Fruit fly (Drosophila melanogaster) S2 (cell line): ENCODE results near the gene Polr2B.

ENCODE experiments used
- CG8478 ChIP-seq: fragments of >200 bp; optimal IDR thresholded peaks from 2 replicates; lab custom pipeline; 2018
- CTCF ChIP-seq, 2 experiments: fragments of >200 bp; optimal IDR thresholded peaks; 2 replicates each; lab custom pipeline; 2018

The Polr2B gene

DNA sequence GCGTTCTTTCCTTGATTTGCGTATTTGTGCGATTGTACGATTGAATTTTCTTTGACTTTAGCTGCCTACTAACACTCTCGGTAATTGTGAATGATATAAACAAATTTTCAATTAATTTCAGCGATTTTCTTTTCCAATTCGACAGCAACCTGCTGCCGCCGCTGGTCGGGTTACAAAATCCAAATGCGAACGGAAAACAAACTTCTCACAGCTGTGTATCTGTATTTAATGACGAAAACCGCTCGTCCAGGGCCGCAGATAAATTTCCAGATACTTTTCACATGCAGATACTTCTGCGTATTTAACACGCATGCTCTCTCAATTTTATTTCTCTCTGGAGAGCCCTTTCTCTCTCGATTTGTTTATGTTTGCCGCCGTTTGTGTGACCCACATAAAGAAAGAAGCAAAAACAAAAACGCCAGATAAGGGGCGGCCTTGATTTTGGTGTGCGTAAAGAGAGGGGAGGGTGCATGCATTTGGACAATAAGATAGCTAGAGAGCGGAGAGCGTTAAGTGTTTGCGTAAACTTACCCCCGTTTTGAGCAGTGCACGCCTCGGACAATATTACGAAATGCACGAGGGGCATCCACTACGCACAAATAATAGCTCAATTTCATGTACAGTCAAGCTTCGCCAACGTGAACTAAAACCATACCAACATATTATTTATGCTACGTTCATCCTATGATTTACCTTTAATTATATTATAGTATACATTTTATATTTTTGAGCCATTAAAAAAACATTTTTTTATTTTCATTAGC lies 17.3 kb upstream of the Polr2B start, which contains the start of gene CG12402:
Gene CG12402 (minus strand): TSS at position 164 of the 764 bp plus-strand sequence.
- TF ChIP-seq CTCF (optimal IDR thresholded peaks at IDR 0.05; lab: Kevin White, UChicago), result no peak
- TF ChIP-seq CG8478 (lab: Kevin White, UChicago), result no peak

DNA sequence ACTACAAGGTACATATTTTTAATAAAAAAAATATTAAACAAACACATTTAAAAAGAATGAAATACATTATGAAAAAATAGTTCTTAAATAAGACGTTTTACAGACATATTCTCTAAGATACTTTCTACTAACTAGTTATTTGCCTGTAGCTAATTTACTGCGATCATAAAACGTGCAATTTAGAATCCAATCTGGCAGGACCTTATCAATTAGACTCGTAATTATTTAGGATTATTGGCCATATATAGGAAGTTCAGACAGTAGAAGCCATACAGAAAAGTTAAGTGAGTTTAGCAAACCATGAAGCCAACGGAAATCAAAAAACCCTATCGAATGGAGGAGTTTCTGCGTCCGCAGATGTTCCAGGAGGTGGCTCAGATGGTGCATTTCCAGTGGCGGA lies 16.4 kb upstream of the Polr2B start, which contains the start of gene Or88a:
Gene Or88a (plus strand): TSS at position 301 of the 400 bp plus-strand sequence.
- TF ChIP-seq CTCF (optimal IDR thresholded peaks at IDR 0.05; lab: Kevin White, UChicago), result no peak
- TF ChIP-seq CG8478 (lab: Kevin White, UChicago), result no peak

DNA sequence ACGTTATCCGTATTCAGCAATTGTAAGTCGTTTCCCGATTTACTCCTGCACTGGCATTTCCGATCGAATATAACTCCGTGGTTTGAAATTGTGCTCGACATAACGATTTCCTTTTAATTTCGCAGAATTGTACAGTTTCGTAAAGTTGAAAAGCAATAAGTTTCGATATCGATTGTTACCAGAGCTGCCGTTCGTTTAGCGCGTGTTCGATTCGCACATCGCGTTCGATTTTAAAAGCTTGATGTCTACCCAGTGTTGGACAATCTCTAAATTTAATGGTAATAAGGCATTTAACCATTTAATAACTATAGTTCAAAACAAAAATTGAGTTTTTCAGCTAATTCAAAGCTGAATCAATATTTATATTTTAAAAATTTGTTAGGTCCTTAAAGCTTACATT lies 13.5 kb upstream of the Polr2B start, which contains the start of gene CG14357:
Gene CG14357 (minus strand): TSS at position 101 of the 400 bp plus-strand sequence.
- TF ChIP-seq CG8478 (lab: Kevin White, UChicago) (no peak), CTCF (optimal IDR thresholded peaks at IDR 0.05; lab: Kevin White, UChicago) (no peak)

DNA sequence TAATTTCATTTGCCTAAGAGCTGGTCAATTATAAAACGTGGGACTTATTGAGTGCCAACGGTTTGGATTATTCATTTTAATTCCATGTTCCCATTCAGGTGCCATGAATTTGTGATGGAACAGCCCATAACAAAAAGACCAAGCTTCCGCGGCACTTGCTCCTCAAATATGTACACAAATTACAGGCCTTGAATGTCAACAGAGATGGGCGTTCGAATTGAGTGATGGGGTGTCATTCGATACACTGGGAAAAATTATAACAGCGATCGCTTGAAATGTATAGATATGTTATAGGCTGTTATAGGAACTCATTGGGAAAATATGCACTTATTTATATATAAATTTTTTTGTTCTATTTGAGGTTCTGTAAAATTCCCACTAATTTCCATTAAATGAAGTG lies 9.5 kb upstream of the Polr2B start:
- TF ChIP-seq CG8478 (lab: Kevin White, UChicago), result no peak
- no peak for TF ChIP-seq CTCF (optimal IDR thresholded peaks at IDR 0.05; lab: Kevin White, UChicago)

DNA sequence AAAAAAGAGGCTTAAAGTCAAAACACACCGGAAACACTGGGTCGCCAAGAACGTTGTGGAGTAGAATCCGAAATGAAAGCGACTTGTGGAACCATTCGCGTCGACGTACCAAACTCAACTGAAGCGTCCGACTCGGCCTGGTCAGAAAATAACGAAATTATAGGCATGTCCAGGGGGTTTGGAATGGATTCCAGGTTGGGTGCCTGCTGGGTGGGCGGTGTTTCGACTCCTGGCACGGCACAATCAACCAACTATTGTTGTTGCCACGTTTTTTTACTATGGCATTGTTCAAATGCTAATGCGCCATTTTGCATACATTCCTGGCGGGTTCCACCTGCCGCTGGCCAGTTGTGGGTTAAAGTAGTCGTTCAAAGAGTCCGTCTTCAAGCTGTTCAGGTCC lies 7.2 kb upstream of the Polr2B start, which contains the start of gene Kif19A:
Gene Kif19A (minus strand): TSS at position 101 of the 400 bp plus-strand sequence.
- TF ChIP-seq CG8478 (lab: Kevin White, UChicago), result no peak
- no peak for TF ChIP-seq CTCF (optimal IDR thresholded peaks at IDR 0.05; lab: Kevin White, UChicago)

DNA sequence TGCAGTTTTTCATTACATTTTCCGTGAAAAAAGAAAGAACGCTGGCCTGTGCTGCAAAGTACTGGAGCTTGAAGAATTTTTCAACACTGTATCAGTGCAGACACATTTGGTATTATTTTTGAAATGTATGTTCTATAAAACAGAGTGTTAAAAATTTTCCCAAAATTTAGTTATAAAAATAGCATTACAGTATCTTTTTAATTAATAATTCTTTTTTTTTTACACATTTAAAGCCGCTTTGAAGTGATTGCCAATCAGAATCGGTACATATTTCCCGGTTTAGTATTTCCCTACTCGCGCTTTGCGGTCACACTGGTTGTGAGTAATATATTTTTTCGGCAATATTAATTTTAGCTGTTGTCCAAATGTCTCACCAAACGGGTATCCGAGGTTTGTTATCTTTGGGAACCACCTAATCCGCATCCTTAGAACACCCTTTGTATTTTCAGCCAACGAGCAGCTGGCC lies 3.2 kb upstream of the Polr2B start, which contains the start of the genes Abi and twf:
Gene Abi (minus strand): TSS at position 74 of the 466 bp plus-strand sequence.
Gene twf (plus strand): TSS at position 308 of the 466 bp plus-strand sequence.
- TF ChIP-seq CTCF (optimal IDR thresholded peaks at IDR 0.05; lab: Kevin White, UChicago) (no peak), CG8478 (lab: Kevin White, UChicago) (no peak)

dm6 chr3R:14131972-14132371 lies 6.4 kb downstream of the Polr2B start, which contains the start of gene CG14356:
TSS of gene CG14356 (minus strand) at chr3R:14132072.
- TF ChIP-seq CG8478 (lab: Kevin White, UChicago), result no peak

DNA sequence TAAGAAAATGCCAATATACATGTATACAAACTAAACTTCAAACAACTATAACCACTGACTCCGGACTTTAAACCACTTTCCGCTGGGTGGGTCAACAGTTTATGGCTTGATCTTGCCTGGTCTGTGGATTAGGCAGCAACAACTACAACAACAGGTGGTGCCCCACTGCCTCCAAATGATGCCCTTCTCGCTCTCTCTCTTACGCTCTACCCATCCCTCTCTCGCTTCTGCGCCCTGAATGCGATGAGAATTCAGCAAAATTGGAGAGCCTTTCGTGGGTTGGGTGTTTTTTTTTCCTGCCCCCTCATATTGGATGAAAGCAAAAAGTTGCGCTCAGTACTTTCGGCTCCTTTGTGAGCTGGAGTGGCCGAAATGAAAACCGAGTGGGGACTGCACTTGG lies 15.3 kb downstream of the Polr2B start:
- TF ChIP-seq CG8478 (lab: Kevin White, UChicago) (no peak), CTCF (optimal IDR thresholded peaks at IDR 0.05; lab: Kevin White, UChicago) (no peak)

dm6 chr3R:14151840-14152239 lies 26.2 kb downstream of the Polr2B start, which contains the start of gene CG14355:
TSS of gene CG14355 (minus strand) at chr3R:14151940.
- TF ChIP-seq CTCF (optimal IDR thresholded peaks at IDR 0.05; lab: Kevin White, UChicago) (no peak), CG8478 (lab: Kevin White, UChicago) (no peak)

DNA sequence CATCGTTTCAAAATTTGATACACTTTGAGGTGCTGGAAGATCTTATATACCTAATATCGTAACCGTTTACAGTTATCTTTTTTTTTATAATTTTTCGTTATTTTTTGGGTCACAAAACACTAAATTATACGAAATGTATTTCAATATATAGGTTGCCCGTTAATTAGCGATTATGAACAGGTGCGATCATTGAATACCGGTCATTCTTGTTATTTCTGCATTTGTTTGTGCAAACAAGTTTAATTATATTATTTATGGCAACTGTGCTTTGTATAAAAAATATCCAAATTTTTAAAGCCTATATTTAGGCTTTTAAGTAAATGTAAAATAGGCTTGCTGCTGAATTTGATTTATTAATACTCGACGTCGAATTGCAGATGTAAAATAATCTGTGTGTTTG lies 27.0 kb downstream of the Polr2B start, which contains the start of gene CG42500:
Gene CG42500 (minus strand): TSS at position 101 of the 400 bp plus-strand sequence.
- no peak for TF ChIP-seq CG8478 (lab: Kevin White, UChicago)
- TF ChIP-seq CTCF (optimal IDR thresholded peaks at IDR 0.05; lab: Kevin White, UChicago), result no peak

- TF ChIP-seq CTCF (optimal IDR thresholded peaks at IDR 0.05; lab: Kevin White, UChicago) (no peak), CG8478 (lab: Kevin White, UChicago) (no peak)
Measured at dm6 chr3R:14153729-14154128, 28.1 kb downstream of the Polr2B start, which contains the start of gene Recs1. TSS of gene Recs1 (minus strand) at chr3R:14153829.

DNA sequence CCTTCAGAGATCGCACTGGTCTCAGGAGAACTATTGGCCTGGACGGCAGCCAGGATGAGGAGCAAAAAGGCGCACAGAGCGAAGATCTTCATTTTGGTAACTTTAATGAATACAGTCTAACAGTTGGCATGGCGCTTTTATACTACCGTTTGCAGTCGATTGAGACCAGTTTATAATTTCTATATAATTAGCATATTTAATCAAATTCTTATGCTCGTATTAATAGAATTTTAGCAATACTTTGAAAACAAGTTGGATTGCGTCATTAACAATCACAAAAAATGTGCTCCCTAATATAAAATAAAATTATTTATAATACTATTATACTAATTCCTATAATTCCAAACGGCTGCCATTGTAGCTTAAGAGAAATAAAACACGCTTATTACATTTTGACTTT lies 28.8 kb downstream of the Polr2B start, which contains the start of gene CG44215:
Gene CG44215 (minus strand): TSS at position 101 of the 400 bp plus-strand sequence.
- TF ChIP-seq CTCF (optimal IDR thresholded peaks at IDR 0.05; lab: Kevin White, UChicago) (no peak), CG8478 (lab: Kevin White, UChicago) (no peak)

dm6 chr3R:14157331-14157730 lies 31.7 kb downstream of the Polr2B start, which contains the start of gene CG31533:
TSS of gene CG31533 (minus strand) at chr3R:14157431.
- TF ChIP-seq CTCF (optimal IDR thresholded peaks at IDR 0.05; lab: Kevin White, UChicago), result no peak
- no peak for TF ChIP-seq CG8478 (lab: Kevin White, UChicago)

DNA sequence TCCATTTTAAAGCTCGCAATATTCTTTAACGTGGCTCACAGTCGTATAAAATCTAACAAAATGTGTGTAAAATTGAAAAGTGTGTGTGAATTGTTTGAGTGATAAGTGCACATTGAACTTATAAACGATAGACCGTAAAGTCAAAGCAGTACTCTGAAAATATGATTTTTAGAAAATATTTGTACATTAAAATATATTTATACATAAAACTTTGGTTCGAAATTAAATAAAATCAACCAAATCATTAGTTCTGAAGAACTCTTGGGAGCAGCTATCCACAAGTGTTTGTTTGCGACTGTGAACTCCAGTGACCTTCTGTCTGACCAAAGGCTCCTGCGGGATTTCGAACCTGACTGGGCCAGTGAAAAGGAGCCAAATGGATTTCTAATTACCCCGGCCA lies 34.6 kb downstream of the Polr2B start, which contains the start of gene CG31327:
Gene CG31327 (minus strand): TSS at position 101 of the 400 bp plus-strand sequence.
- TF ChIP-seq CTCF (optimal IDR thresholded peaks at IDR 0.05; lab: Kevin White, UChicago) (no peak), CG8478 (lab: Kevin White, UChicago) (no peak)
